Worm (Caenorhabditis elegans) whole organism, L2 larva: ENCODE measurements around the gene ykt-6.

Experiments used
- egl-27 ChIP-seq: sonication (generic microtip); optimal IDR thresholded peaks from 3 replicates; lab custom pipeline; 2017; ENCODE audit warnings: missing biosample characterization, missing genetic modification reagents, missing genetic modification characterization
- elt-3 ChIP-seq: sonication (generic microtip); optimal IDR thresholded peaks from 2 replicates; lab custom pipeline; 2017; ENCODE audit warnings: missing biosample characterization, missing genetic modification characterization
- lin-11 ChIP-seq: fragments of 150-350 bp; sonication (generic microtip); optimal IDR thresholded peaks from 2 replicates; lab custom pipeline; 2014; ENCODE audit warnings: missing biosample characterization, missing genetic modification characterization, inconsistent platforms, mixed read lengths
- nhr-11 ChIP-seq: fragments of 150-350 bp; optimal IDR thresholded peaks from 2 replicates; lab custom pipeline; 2014; ENCODE audit warnings: missing biosample characterization, missing genetic modification characterization
- nhr-23 ChIP-seq: fragments of 150-350 bp; optimal IDR thresholded peaks from 2 replicates; lab custom pipeline; 2014; ENCODE audit warnings: missing biosample characterization, missing genetic modification reagents, missing genetic modification characterization
- nhr-77 ChIP-seq: fragments of 150-350 bp; optimal IDR thresholded peaks from 2 replicates; lab custom pipeline; 2014; ENCODE audit warnings: missing biosample characterization, missing genetic modification characterization
- unc-39 ChIP-seq: fragments of 150-350 bp; optimal IDR thresholded peaks from 2 replicates; lab custom pipeline; 2014; ENCODE audit warnings: missing biosample characterization, missing genetic modification characterization
- zag-1 ChIP-seq: fragments of 150-350 bp; optimal IDR thresholded peaks from 2 replicates; lab custom pipeline; 2014; ENCODE audit warnings: missing biosample characterization, missing genetic modification characterization
- ztf-11 ChIP-seq: sonication (generic microtip); optimal IDR thresholded peaks from 2 replicates; lab custom pipeline; 2017; ENCODE audit warnings: missing biosample characterization, missing genetic modification characterization

ce11 chrIII:7281179-7281578 is 6.2 kb downstream of the ykt-6 start, which contains the start of gene B0361.3:
- TF ChIP-seq egl-27 (tag; lab: Kevin White, UChicago) (no peak), unc-39 (tag; lab: Kevin White, UChicago) (no peak), nhr-23 (tag; lab: Kevin White, UChicago) (no peak), lin-11 (tag; lab: Kevin White, UChicago) (no peak), elt-3 (tag; lab: Kevin White, UChicago) (no peak), nhr-77 (no peak), zag-1 (tag; lab: Kevin White, UChicago) (no peak), ztf-11 (tag; lab: Kevin White, UChicago) (no peak), nhr-11 (tag; lab: Kevin White, UChicago) (no peak)
